Worm (Caenorhabditis elegans) whole organism, L2 larva: ENCODE results near the gene EEED8.15.

Experiments
- C34F6.9 ChIP-seq: fragments of 150-350 bp; optimal IDR thresholded peaks from 2 replicates; lab custom pipeline; 2014; ENCODE audit warnings: missing biosample characterization, missing genetic modification characterization
- F13H6.1 ChIP-seq: sonication (generic microtip); optimal IDR thresholded peaks from 2 replicates; lab custom pipeline; 2016; ENCODE audit warnings: missing genetic modification characterization, missing compliant biosample characterization
- R02D3.7 ChIP-seq: fragments of 150-350 bp; optimal IDR thresholded peaks from 2 replicates; lab custom pipeline; 2014; ENCODE audit warnings: missing biosample characterization, missing genetic modification characterization
- Y55F3AM.14 ChIP-seq: fragments of 200-800 bp; sonication (Bioruptor generic); optimal IDR thresholded peaks from 2 replicates; lab custom pipeline; 2018; ENCODE audit warnings: mild to moderate bottlenecking, missing genetic modification characterization, missing compliant biosample characterization
- ZK546.5 ChIP-seq: sonication (generic microtip); optimal IDR thresholded peaks from 2 replicates; lab custom pipeline; 2017; ENCODE audit warnings: missing biosample characterization, missing genetic modification characterization
- alr-1 ChIP-seq: fragments of 150-350 bp; optimal IDR thresholded peaks from 2 replicates; lab custom pipeline; 2014; ENCODE audit warnings: missing biosample characterization, missing genetic modification characterization
- aly-2 ChIP-seq: fragments of 150-350 bp; optimal IDR thresholded peaks from 2 replicates; lab custom pipeline; 2014; ENCODE audit warnings: missing biosample characterization, missing genetic modification characterization
- ama-1 ChIP-seq: fragments of 150-350 bp; optimal IDR thresholded peaks from 2 replicates; lab custom pipeline; 2018; ENCODE audit warnings: inconsistent platforms
- blmp-1 ChIP-seq: sonication (generic microtip); optimal IDR thresholded peaks from 2 replicates; lab custom pipeline; 2017; ENCODE audit warnings: missing genetic modification characterization, mild to moderate bottlenecking, missing compliant biosample characterization, antibody characterized with exemption, moderate library complexity; ENCODE audit not compliant: insufficient read depth
- ceh-16 ChIP-seq: fragments of 150-350 bp; optimal IDR thresholded peaks from 2 replicates; lab custom pipeline; 2014; ENCODE audit warnings: missing biosample characterization, missing genetic modification characterization
- crh-2 ChIP-seq: sonication (generic microtip); optimal IDR thresholded peaks from 2 replicates; lab custom pipeline; 2017; ENCODE audit warnings: missing biosample characterization, missing genetic modification characterization
- dmd-4 ChIP-seq: sonication (generic microtip); optimal IDR thresholded peaks from 2 replicates; lab custom pipeline; 2017; ENCODE audit warnings: missing biosample characterization, missing genetic modification characterization
- egl-27 ChIP-seq: sonication (generic microtip); optimal IDR thresholded peaks from 3 replicates; lab custom pipeline; 2017; ENCODE audit warnings: missing biosample characterization, missing genetic modification reagents, missing genetic modification characterization
- elt-1 ChIP-seq: fragments of 150-350 bp; optimal IDR thresholded peaks from 2 replicates; lab custom pipeline; 2014; ENCODE audit warnings: missing biosample characterization, missing genetic modification characterization
- elt-3 ChIP-seq: sonication (generic microtip); optimal IDR thresholded peaks from 2 replicates; lab custom pipeline; 2017; ENCODE audit warnings: missing biosample characterization, missing genetic modification characterization
- fos-1 ChIP-seq: fragments of 150-350 bp; optimal IDR thresholded peaks from 2 replicates; lab custom pipeline; 2014; ENCODE audit warnings: missing biosample characterization, missing genetic modification characterization
- gmeb-1 ChIP-seq: fragments of 150-350 bp; optimal IDR thresholded peaks from 2 replicates; lab custom pipeline; 2014; ENCODE audit warnings: missing biosample characterization, missing genetic modification characterization
- lin-13 ChIP-seq: fragments of 150-350 bp; optimal IDR thresholded peaks from 2 replicates; lab custom pipeline; 2014; ENCODE audit warnings: missing biosample characterization, missing genetic modification reagents, missing genetic modification characterization
- lin-39 ChIP-seq: fragments of 150-350 bp; optimal IDR thresholded peaks from 2 replicates; lab custom pipeline; 2014; ENCODE audit warnings: missing biosample characterization, missing genetic modification reagents, missing genetic modification characterization
- lsy-2 ChIP-seq, 2 experiments: fragments of 150-350 bp in 1 of 2; sonication (generic microtip) in 1 of 2; optimal IDR thresholded peaks; 2 replicates each; lab custom pipeline; 2014 to 2017; ENCODE audit warnings: missing biosample characterization in 2 of 2, missing genetic modification characterization in 2 of 2
- mab-5 ChIP-seq: fragments of 150-350 bp; optimal IDR thresholded peaks from 2 replicates; lab custom pipeline; 2014; ENCODE audit warnings: missing biosample characterization, missing genetic modification characterization
- mbf-1 ChIP-seq: sonication (generic microtip); optimal IDR thresholded peaks from 2 replicates; lab custom pipeline; 2017; ENCODE audit warnings: missing biosample characterization, missing genetic modification characterization
- mdl-1 ChIP-seq, 2 experiments: fragments of 150-350 bp in 1 of 2; sonication (generic microtip) in 1 of 2; optimal IDR thresholded peaks; 2 replicates each; lab custom pipeline; 2017; ENCODE audit warnings: missing biosample characterization in 2 of 2, missing genetic modification characterization in 2 of 2
- nhr-10 ChIP-seq: sonication (generic microtip); optimal IDR thresholded peaks from 2 replicates; lab custom pipeline; 2017; ENCODE audit warnings: missing biosample characterization, missing genetic modification characterization
- nhr-11 ChIP-seq: fragments of 150-350 bp; optimal IDR thresholded peaks from 2 replicates; lab custom pipeline; 2014; ENCODE audit warnings: missing biosample characterization, missing genetic modification characterization
- nhr-12 ChIP-seq: fragments of 150-350 bp; optimal IDR thresholded peaks from 2 replicates; lab custom pipeline; 2014; ENCODE audit warnings: missing biosample characterization, missing genetic modification characterization
- nhr-129 ChIP-seq: fragments of 150-350 bp; optimal IDR thresholded peaks from 2 replicates; lab custom pipeline; 2014; ENCODE audit warnings: missing biosample characterization, missing genetic modification characterization
- nhr-21 ChIP-seq: fragments of 150-350 bp; optimal IDR thresholded peaks from 2 replicates; lab custom pipeline; 2014; ENCODE audit warnings: missing biosample characterization, missing genetic modification characterization
- nhr-23 ChIP-seq: fragments of 150-350 bp; optimal IDR thresholded peaks from 2 replicates; lab custom pipeline; 2014; ENCODE audit warnings: missing biosample characterization, missing genetic modification reagents, missing genetic modification characterization
- nhr-237 ChIP-seq: fragments of 150-350 bp; optimal IDR thresholded peaks from 2 replicates; lab custom pipeline; 2014; ENCODE audit warnings: missing biosample characterization, missing genetic modification characterization
- nhr-25 ChIP-seq: fragments of 150-350 bp; sonication (generic microtip); optimal IDR thresholded peaks from 3 replicates; lab custom pipeline; 2014; ENCODE audit warnings: missing biosample characterization, missing genetic modification characterization
- nhr-6 ChIP-seq: fragments of 150-350 bp; optimal IDR thresholded peaks from 2 replicates; lab custom pipeline; 2014; ENCODE audit warnings: missing biosample characterization, missing genetic modification characterization
- nhr-77 ChIP-seq: fragments of 150-350 bp; optimal IDR thresholded peaks from 2 replicates; lab custom pipeline; 2014; ENCODE audit warnings: missing biosample characterization, missing genetic modification characterization
- sem-4 ChIP-seq: fragments of 150-350 bp; optimal IDR thresholded peaks from 2 replicates; lab custom pipeline; 2014; ENCODE audit warnings: missing biosample characterization, missing genetic modification reagents, missing genetic modification characterization
- skn-1 ChIP-seq: sonication (generic microtip); optimal IDR thresholded peaks from 2 replicates; lab custom pipeline; 2017; ENCODE audit warnings: missing biosample characterization, missing genetic modification characterization
- sma-3 ChIP-seq: sonication (generic microtip); optimal IDR thresholded peaks from 2 replicates; lab custom pipeline; 2016; ENCODE audit warnings: missing genetic modification reagents, missing genetic modification characterization, missing compliant biosample characterization
- snpc-4 ChIP-seq: fragments of 150-350 bp; optimal IDR thresholded peaks from 2 replicates; lab custom pipeline; 2014; ENCODE audit warnings: missing biosample characterization, missing genetic modification characterization
- unc-39 ChIP-seq: fragments of 150-350 bp; optimal IDR thresholded peaks from 2 replicates; lab custom pipeline; 2014; ENCODE audit warnings: missing biosample characterization, missing genetic modification characterization
- unc-62 ChIP-seq: fragments of 150-350 bp; optimal IDR thresholded peaks from 2 replicates; lab custom pipeline; 2014; ENCODE audit warnings: missing biosample characterization, missing genetic modification reagents, missing genetic modification characterization
- zag-1 ChIP-seq: fragments of 150-350 bp; optimal IDR thresholded peaks from 2 replicates; lab custom pipeline; 2014; ENCODE audit warnings: missing biosample characterization, missing genetic modification characterization
- ztf-1 ChIP-seq: fragments of 200-800 bp; sonication (Bioruptor generic); conservative IDR thresholded peaks from 2 replicates; pipeline ENCODE4 v1.3.6; 2022; ENCODE audit warnings: missing genetic modification characterization, missing compliant biosample characterization
- ztf-11 ChIP-seq: sonication (generic microtip); optimal IDR thresholded peaks from 2 replicates; lab custom pipeline; 2017; ENCODE audit warnings: missing biosample characterization, missing genetic modification characterization
- ztf-4 ChIP-seq: fragments of 150-350 bp; optimal IDR thresholded peaks from 2 replicates; lab custom pipeline; 2014; ENCODE audit warnings: missing biosample characterization, missing genetic modification characterization

The EEED8.15 gene

ce11 chrII:5379614-5380077 is 39.4 kb upstream of the EEED8.15 start, which contains the start of gene pkc-3 (continued):
- TF ChIP-seq blmp-1 (tag; lab: Kevin White, UChicago) = peak; percentile 50
- no peak for TF ChIP-seq unc-39
- peak in 1 of 2 experiments; percentile 65 for TF ChIP-seq lsy-2 (tag; optimal IDR thresholded peaks at IDR 0.05; lab: Kevin White, UChicago)
- no peak for TF ChIP-seq alr-1 (tag; lab: Kevin White, UChicago)
- peak; percentile 71 for TF ChIP-seq crh-2 (tag; lab: Kevin White, UChicago)
- TF ChIP-seq R02D3.7 = no peak
- TF ChIP-seq nhr-77 (tag; lab: Kevin White, UChicago) = no peak
- no peak for TF ChIP-seq dmd-4 (tag; lab: Kevin White, UChicago)
- TF ChIP-seq nhr-10 = no peak
- TF ChIP-seq nhr-25 = peak; percentile 86
- no peak for TF ChIP-seq Y55F3AM.14 (GFP tag; lab: Kevin White, UChicago)
- TF ChIP-seq C34F6.9 (tag; lab: Kevin White, UChicago) = peak; percentile 17
- TF ChIP-seq F13H6.1 (tag; lab: Kevin White, UChicago) = peak; percentile 62
- TF ChIP-seq ztf-4 (tag; lab: Kevin White, UChicago) = peak; percentile 56
- TF ChIP-seq unc-62 (GFP tag; lab: Kevin White, UChicago) = no peak
- TF ChIP-seq ama-1 (lab: Kevin White, UChicago) = peak; percentile 48

- no peak for TF ChIP-seq nhr-12 (tag; lab: Kevin White, UChicago)
- TF ChIP-seq ama-1 (lab: Kevin White, UChicago) = no peak
- no peak for TF ChIP-seq Y55F3AM.14 (GFP tag; lab: Kevin White, UChicago)
- TF ChIP-seq, all 48 proteins: peak for 0
Measured at ce11 chrII:5384282-5384681, 34.7 kb upstream of the EEED8.15 start.

- TF ChIP-seq alr-1 (tag; lab: Kevin White, UChicago) (no peak), ztf-1 (GFP tag; lab: Robert Waterston, UW) (no peak)
Measured at ce11 chrII:5387217-5387616, 31.8 kb upstream of the EEED8.15 start, which contains the start of gene ccpp-6. ccpp-6 (minus strand) TSS chrII:5387317.

ce11 chrII:5388786-5389421 is 30.1 kb upstream of the EEED8.15 start, which contains the start of gene rsp-4:
rsp-4 (minus strand) TSS chrII:5388836.
- TF ChIP-seq mab-5 (tag; lab: Kevin White, UChicago) = no peak
- TF ChIP-seq nhr-25 = no peak

- TF ChIP-seq nhr-25 = peak; percentile 85
- no peak for TF ChIP-seq elt-3 (tag; lab: Kevin White, UChicago)
- TF ChIP-seq ztf-11 (tag; lab: Kevin White, UChicago) = no peak
- TF ChIP-seq nhr-21 = peak; percentile 70
- no peak for TF ChIP-seq aly-2 (tag; lab: Kevin White, UChicago)
- TF ChIP-seq egl-27 (tag; lab: Kevin White, UChicago) = peak; percentile 36
- TF ChIP-seq lin-39 (tag; lab: Kevin White, UChicago) = no peak
- no peak for TF ChIP-seq nhr-11 (tag; lab: Kevin White, UChicago)
- peak; percentile 92 for TF ChIP-seq nhr-129 (tag; lab: Kevin White, UChicago)
- TF ChIP-seq nhr-77 (tag; lab: Kevin White, UChicago) = peak; percentile 74
- peak; percentile 79 to 93 for TF ChIP-seq lsy-2 (tag; optimal IDR thresholded peaks at IDR 0.05; lab: Kevin White, UChicago)
- peak; percentile 60 for TF ChIP-seq sem-4 (tag; lab: Kevin White, UChicago)
- peak; percentile 68 for TF ChIP-seq ceh-16 (tag; lab: Kevin White, UChicago)
- peak; percentile 81 for TF ChIP-seq F13H6.1 (tag; lab: Kevin White, UChicago)
- peak; percentile 88 for TF ChIP-seq C34F6.9 (tag; lab: Kevin White, UChicago)
- peak; percentile 79 for TF ChIP-seq nhr-6 (tag; lab: Kevin White, UChicago)
- peak; percentile 35 for TF ChIP-seq zag-1 (tag; lab: Kevin White, UChicago)
- no peak for TF ChIP-seq dmd-4 (tag; lab: Kevin White, UChicago)
- no peak for TF ChIP-seq mdl-1 (tag; optimal IDR thresholded peaks at IDR 0.05; lab: Kevin White, UChicago)
- TF ChIP-seq nhr-237 (tag; lab: Kevin White, UChicago) = no peak
- no peak for TF ChIP-seq elt-1
- peak; percentile 56 for TF ChIP-seq blmp-1 (tag; lab: Kevin White, UChicago)
- TF ChIP-seq gmeb-1 (tag; lab: Kevin White, UChicago) = peak; percentile 98
- TF ChIP-seq skn-1 = peak; percentile 37
- TF ChIP-seq nhr-12 (tag; lab: Kevin White, UChicago) = no peak
- TF ChIP-seq lin-13 (GFP tag; lab: Kevin White, UChicago) = peak; percentile 83
- no peak for TF ChIP-seq mbf-1 (tag; lab: Kevin White, UChicago)
- peak; percentile 84 for TF ChIP-seq mab-5 (tag; lab: Kevin White, UChicago)
- TF ChIP-seq ZK546.5 (tag; lab: Kevin White, UChicago) = no peak
- no peak for TF ChIP-seq unc-39
- TF ChIP-seq alr-1 (tag; lab: Kevin White, UChicago) = no peak
- TF ChIP-seq sma-3 (GFP tag; lab: Kevin White, UChicago) = peak; percentile 88
- peak; percentile 80 for TF ChIP-seq snpc-4 (tag; lab: Kevin White, UChicago)
- TF ChIP-seq nhr-23 (tag; lab: Kevin White, UChicago) = no peak
- peak; percentile 85 for TF ChIP-seq fos-1
Measured at ce11 chrII:5389831-5390323, 29.2 kb upstream of the EEED8.15 start, which contains the start of gene ndx-6. ndx-6 (minus strand) TSS chrII:5389881.
